Fruit fly (Drosophila melanogaster) whole organism, embryonic: ENCODE results near the gene Nepl20.

ENCODE experiments used
- Adf1 ChIP-seq: fragments of 200-800 bp; sonication (Bioruptor generic); IDR thresholded peaks from 2 replicates; pipeline ENCODE4 v1.3.6; 2022; ENCODE audit warnings: missing biosample characterization, missing genetic modification characterization
- Antp ChIP-seq: fragments of 200-800 bp; sonication (Bioruptor generic); optimal IDR thresholded peaks from 3 replicates; lab custom pipeline; 2016; ENCODE audit warnings: missing biosample characterization, missing genetic modification characterization
- Atf6 ChIP-seq: fragments of 200-800 bp; sonication (Bioruptor generic); IDR thresholded peaks from 2 replicates; pipeline ENCODE4 v1.3.6; 2022; ENCODE audit warnings: missing biosample characterization, missing genetic modification characterization
- BtbVII ChIP-seq: fragments of 200-800 bp; sonication (Bioruptor generic); optimal IDR thresholded peaks from 3 replicates; lab custom pipeline; 2017; ENCODE audit warnings: missing biosample characterization, mild to moderate bottlenecking, missing genetic modification characterization
- CG10274 ChIP-seq: fragments of 200-800 bp; sonication (Bioruptor generic); optimal IDR thresholded peaks from 3 replicates; lab custom pipeline; 2017; ENCODE audit warnings: missing biosample characterization, mild to moderate bottlenecking, missing genetic modification characterization
- CG1529 ChIP-seq: fragments of 200-800 bp; sonication (Bioruptor generic); optimal IDR thresholded peaks from 3 replicates; lab custom pipeline; 2018; ENCODE audit warnings: missing biosample characterization, missing genetic modification characterization
- CG15601 ChIP-seq: fragments of 200-800 bp; sonication (Bioruptor generic); optimal IDR thresholded peaks from 3 replicates; lab custom pipeline; 2019; ENCODE audit warnings: missing biosample characterization, mild to moderate bottlenecking, missing genetic modification characterization, moderate library complexity
- CG17612 ChIP-seq: fragments of 200-800 bp; sonication (Bioruptor generic); IDR thresholded peaks from 2 replicates; pipeline ENCODE4 v1.3.6; 2022; ENCODE audit warnings: missing biosample characterization, missing genetic modification characterization
- CG1792 ChIP-seq: fragments of 200-800 bp; sonication (Bioruptor generic); optimal IDR thresholded peaks from 2 replicates; lab custom pipeline; 2016; ENCODE audit warnings: missing biosample characterization, missing genetic modification characterization
- CG18262 ChIP-seq: fragments of 200-800 bp; optimal IDR thresholded peaks from 3 replicates; lab custom pipeline; 2019; ENCODE audit warnings: missing biosample characterization, mild to moderate bottlenecking, missing genetic modification characterization, moderate library complexity
- CG2712 ChIP-seq: fragments of 200-800 bp; optimal IDR thresholded peaks from 3 replicates; lab custom pipeline; 2019; ENCODE audit warnings: missing biosample characterization, mild to moderate bottlenecking, missing genetic modification characterization, moderate library complexity
- CG2889 ChIP-seq: fragments of 200-800 bp; sonication (Bioruptor generic); IDR thresholded peaks from 3 replicates; pipeline ENCODE4 v1.3.6; 2022; ENCODE audit warnings: missing biosample characterization, missing genetic modification characterization
- CG32532 ChIP-seq: fragments of 200-800 bp; sonication (Bioruptor generic); IDR thresholded peaks from 2 replicates; pipeline ENCODE4 v1.3.6; 2022; ENCODE audit warnings: missing biosample characterization, missing genetic modification characterization
- CG34376 ChIP-seq: fragments of 200-800 bp; sonication (Bioruptor generic); optimal IDR thresholded peaks from 2 replicates; lab custom pipeline; 2018; ENCODE audit warnings: missing biosample characterization, mild to moderate bottlenecking, missing genetic modification characterization
- CG3847 ChIP-seq: fragments of 200-800 bp; sonication (Bioruptor generic); IDR thresholded peaks from 2 replicates; pipeline ENCODE4 v1.3.6; 2022; ENCODE audit warnings: missing biosample characterization, missing genetic modification characterization
- CG42726 ChIP-seq: fragments of 200-800 bp; sonication (Bioruptor generic); IDR thresholded peaks from 2 replicates; pipeline ENCODE4 v1.3.6; 2022; ENCODE audit warnings: missing biosample characterization, missing genetic modification characterization; ENCODE audit not compliant: partially characterized antibody
- CG4360 ChIP-seq: fragments of 200-800 bp; sonication (Bioruptor generic); IDR thresholded peaks from 2 replicates; pipeline ENCODE4 v1.3.6; 2022; ENCODE audit warnings: missing biosample characterization, missing genetic modification characterization
- CG4617 ChIP-seq: fragments of 200-800 bp; sonication (Bioruptor generic); optimal IDR thresholded peaks from 3 replicates; lab custom pipeline; 2016; ENCODE audit warnings: missing biosample characterization, missing genetic modification characterization, borderline replicate concordance
- CG4854 ChIP-seq: fragments of 200-800 bp; sonication (Bioruptor generic); optimal IDR thresholded peaks from 2 replicates; lab custom pipeline; 2016; ENCODE audit warnings: missing biosample characterization, missing genetic modification characterization, inconsistent platforms
- CG5245 ChIP-seq: fragments of 200-800 bp; sonication (Bioruptor generic); optimal IDR thresholded peaks from 3 replicates; lab custom pipeline; 2016; ENCODE audit warnings: missing biosample characterization, missing genetic modification characterization
- CG6765 ChIP-seq: fragments of 200-800 bp; sonication (Bioruptor generic); optimal IDR thresholded peaks from 3 replicates; lab custom pipeline; 2017; ENCODE audit warnings: missing biosample characterization, mild to moderate bottlenecking, missing genetic modification characterization
- CG7271 ChIP-seq: fragments of 200-800 bp; sonication (Bioruptor generic); optimal IDR thresholded peaks from 2 replicates; lab custom pipeline; 2018; ENCODE audit warnings: missing biosample characterization, mild to moderate bottlenecking, missing genetic modification characterization, moderate library complexity
- CG7928 ChIP-seq: fragments of 200-800 bp; sonication (Bioruptor generic); optimal IDR thresholded peaks from 2 replicates; lab custom pipeline; 2017; ENCODE audit warnings: missing biosample characterization, mild to moderate bottlenecking, missing genetic modification characterization
- CG8089 ChIP-seq: fragments of 200-800 bp; sonication (Bioruptor generic); optimal IDR thresholded peaks from 3 replicates; lab custom pipeline; 2016; ENCODE audit warnings: missing biosample characterization, missing genetic modification characterization
- CG9215 ChIP-seq: fragments of 200-800 bp; sonication (Bioruptor generic); IDR thresholded peaks from 2 replicates; pipeline ENCODE4 v1.3.6; 2022; ENCODE audit warnings: missing biosample characterization, missing genetic modification characterization
- CG9817 ChIP-seq: fragments of 200-800 bp; sonication (Bioruptor generic); optimal IDR thresholded peaks from 2 replicates; lab custom pipeline; 2018; ENCODE audit warnings: missing biosample characterization, mild to moderate bottlenecking, missing genetic modification characterization, moderate library complexity
- ERR ChIP-seq: fragments of 200-800 bp; sonication (Bioruptor generic); optimal IDR thresholded peaks from 2 replicates; lab custom pipeline; 2016; ENCODE audit warnings: missing biosample characterization, missing genetic modification characterization
- Hr78 ChIP-seq, 2 experiments: fragments of 200-800 bp in 1 of 2; fragments of >200 bp in 1 of 2; sonication (Bioruptor generic) in 1 of 2; optimal IDR thresholded peaks; 2 replicates each; lab custom pipeline; 2017 to 2019; ENCODE audit warnings: missing biosample characterization in 2 of 2, missing genetic modification characterization in 2 of 2, mild to moderate bottlenecking in 1 of 2, moderate library complexity in 1 of 2
- Hsf ChIP-seq: fragments of 200-800 bp; sonication (Bioruptor generic); optimal IDR thresholded peaks from 3 replicates; lab custom pipeline; 2016; ENCODE audit warnings: missing biosample characterization, missing genetic modification characterization
- Jarid2 ChIP-seq: fragments of 200-800 bp; sonication (Bioruptor generic); optimal IDR thresholded peaks from 3 replicates; lab custom pipeline; 2017; ENCODE audit warnings: mild to moderate bottlenecking, missing biosample characterization, missing genetic modification reagents, missing genetic modification characterization
- Kr ChIP-seq: fragments of 200-800 bp; sonication (Bioruptor generic); optimal IDR thresholded peaks from 2 replicates; lab custom pipeline; 2017; ENCODE audit warnings: missing biosample characterization, mild to moderate bottlenecking, missing genetic modification characterization
- NC2β ChIP-seq: fragments of 200-800 bp; sonication (Bioruptor generic); optimal IDR thresholded peaks from 2 replicates; lab custom pipeline; 2016; ENCODE audit warnings: missing biosample characterization, missing genetic modification characterization
- Nf-YC ChIP-seq: fragments of 200-800 bp; optimal IDR thresholded peaks from 3 replicates; lab custom pipeline; 2019; ENCODE audit warnings: missing biosample characterization, mild to moderate bottlenecking, missing genetic modification characterization, moderate library complexity
- Sry-β ChIP-seq: fragments of 200-800 bp; sonication (Bioruptor generic); optimal IDR thresholded peaks from 2 replicates; lab custom pipeline; 2018; ENCODE audit warnings: missing biosample characterization, mild to moderate bottlenecking, missing genetic modification characterization, moderate library complexity
- az2 ChIP-seq: fragments of 200-800 bp; sonication (Bioruptor generic); optimal IDR thresholded peaks from 3 replicates; lab custom pipeline; 2016; ENCODE audit warnings: missing biosample characterization, missing genetic modification characterization
- chm ChIP-seq: fragments of 200-800 bp; sonication (Bioruptor generic); IDR thresholded peaks from 2 replicates; pipeline ENCODE4 v1.3.6; 2022; ENCODE audit warnings: missing biosample characterization, missing genetic modification characterization
- chn ChIP-seq: fragments of 200-800 bp; sonication (Bioruptor generic); optimal IDR thresholded peaks from 2 replicates; lab custom pipeline; 2016; ENCODE audit warnings: missing biosample characterization, missing genetic modification characterization
- eve ChIP-seq, 2 experiments: fragments of >200 bp; optimal IDR thresholded peaks; 2 replicates each; lab custom pipeline; 2017; ENCODE audit warnings: missing biosample characterization in 2 of 2, missing genetic modification characterization in 2 of 2
- gce ChIP-seq: fragments of 200-800 bp; sonication (Bioruptor generic); IDR thresholded peaks from 3 replicates; pipeline ENCODE4 v1.3.6; 2022; ENCODE audit warnings: missing biosample characterization, missing genetic modification characterization
- gcm ChIP-seq: fragments of 200-800 bp; sonication (Bioruptor generic); optimal IDR thresholded peaks from 2 replicates; lab custom pipeline; 2019; ENCODE audit warnings: missing biosample characterization, mild to moderate bottlenecking, missing genetic modification characterization, moderate library complexity
- gfzf ChIP-seq: fragments of 200-800 bp; sonication (Bioruptor generic); optimal IDR thresholded peaks from 2 replicates; lab custom pipeline; 2016; ENCODE audit warnings: missing biosample characterization, mild to moderate bottlenecking, missing genetic modification characterization, moderate library complexity
- kah ChIP-seq: fragments of 200-800 bp; sonication (Bioruptor generic); optimal IDR thresholded peaks from 2 replicates; lab custom pipeline; 2018; ENCODE audit warnings: missing biosample characterization, mild to moderate bottlenecking, missing genetic modification characterization
- nau ChIP-seq: fragments of 200-800 bp; sonication (Bioruptor generic); optimal IDR thresholded peaks from 3 replicates; lab custom pipeline; 2017; ENCODE audit warnings: missing biosample characterization, mild to moderate bottlenecking, missing genetic modification characterization, missing genetic modification reagents
- org-1 ChIP-seq: fragments of 200-800 bp; sonication (Bioruptor generic); optimal IDR thresholded peaks from 2 replicates; lab custom pipeline; 2017; ENCODE audit warnings: missing biosample characterization, missing genetic modification characterization
- prd ChIP-seq, 3 experiments: fragments of >200 bp in 2 of 3; fragments of 200-800 bp in 1 of 3; sonication (Bioruptor generic) in 1 of 3; optimal IDR thresholded peaks in 2 of 3; IDR thresholded peaks in 1 of 3; 2 replicates in 2 of 3; 3 replicates in 1 of 3; pipeline versions ENCODE4 v1.3.6 to Lab custom; 2017 to 2022; ENCODE audit warnings: missing biosample characterization in 1 of 3, missing genetic modification characterization in 1 of 3
- run ChIP-seq: fragments of 200-800 bp; sonication (Bioruptor generic); optimal IDR thresholded peaks from 3 replicates; lab custom pipeline; 2018; ENCODE audit warnings: missing biosample characterization, mild to moderate bottlenecking, missing genetic modification characterization
- salm ChIP-seq: fragments of 200-800 bp; sonication (Bioruptor generic); optimal IDR thresholded peaks from 2 replicates; lab custom pipeline; 2018; ENCODE audit warnings: missing biosample characterization, mild to moderate bottlenecking, missing genetic modification characterization
- schlank ChIP-seq: fragments of 200-800 bp; sonication (Bioruptor generic); optimal IDR thresholded peaks from 2 replicates; lab custom pipeline; 2018; ENCODE audit warnings: missing biosample characterization, mild to moderate bottlenecking, missing genetic modification characterization
- seq ChIP-seq: fragments of 200-800 bp; sonication (Bioruptor generic); IDR thresholded peaks from 2 replicates; pipeline ENCODE4 v1.3.6; 2022; ENCODE audit warnings: missing biosample characterization, missing genetic modification characterization
- tin ChIP-seq: fragments of 200-800 bp; sonication (Bioruptor generic); optimal IDR thresholded peaks from 3 replicates; lab custom pipeline; 2016; ENCODE audit warnings: missing biosample characterization, missing genetic modification characterization

Nepl20 gene

DNA sequence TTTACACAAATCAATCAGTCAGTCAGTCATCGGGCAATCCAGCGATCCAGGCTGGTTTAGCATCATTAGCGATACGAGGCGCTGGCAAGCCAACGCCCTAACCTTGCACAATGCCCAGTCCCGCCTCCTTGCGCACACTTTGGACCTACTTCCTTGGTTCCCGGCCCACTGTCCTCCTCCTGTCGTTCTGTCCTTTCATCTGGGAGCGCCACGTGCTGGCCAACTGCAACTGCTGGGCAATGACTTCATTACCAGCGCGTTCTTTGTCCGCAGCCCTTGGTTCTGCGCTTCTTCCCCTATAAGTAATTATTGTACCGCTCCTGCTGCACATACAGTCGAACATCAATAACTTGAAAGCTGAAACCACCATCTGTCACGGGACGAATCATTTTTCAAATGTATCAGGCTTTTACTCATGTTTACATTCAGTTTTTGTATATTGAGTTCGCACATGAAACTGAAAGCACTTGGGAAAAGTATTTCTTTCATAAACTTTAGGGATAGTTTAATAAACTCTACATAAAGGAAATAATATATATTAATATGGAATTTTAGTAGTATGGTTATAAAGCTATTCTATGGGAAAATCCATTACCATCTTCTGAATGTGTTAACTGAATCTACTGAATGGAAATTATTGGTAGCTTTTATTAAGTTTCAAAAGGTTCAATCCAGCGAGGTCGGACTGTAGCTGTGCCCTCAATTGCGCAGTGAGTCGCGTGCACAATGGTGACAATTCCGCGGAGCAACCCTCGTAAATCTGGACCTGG is 32.9 kb upstream of the Nepl20 start (continued):
- TF ChIP-seq CG4617 (GFP tag; lab: Kevin White, UChicago) = no peak
- TF ChIP-seq CG18262 (tag; lab: Kevin White, UChicago) = peak; percentile 59
- no peak for TF ChIP-seq org-1 (GFP tag; lab: Kevin White, UChicago)
- TF ChIP-seq CG9215 (GFP tag; lab: Robert Waterston, UW) = no peak
- TF ChIP-seq az2 = peak; percentile 15
- no peak for TF ChIP-seq seq (GFP tag; lab: Robert Waterston, UW)
- TF ChIP-seq ERR (GFP tag; lab: Kevin White, UChicago) = no peak
- TF ChIP-seq CG3847 (GFP tag; lab: Robert Waterston, UW) = no peak
- no peak for TF ChIP-seq kah
- no peak for TF ChIP-seq CG9817 (tag; lab: Kevin White, UChicago)
- TF ChIP-seq chn = no peak
- no peak for TF ChIP-seq CG42726 (GFP tag; lab: Robert Waterston, UW)
- no peak for TF ChIP-seq CG2889 (GFP tag; lab: Robert Waterston, UW)
- no peak for TF ChIP-seq eve (GFP tag; optimal IDR thresholded peaks at IDR 0.05; lab: Kevin White, UChicago)
- TF ChIP-seq Adf1 (GFP tag; lab: Robert Waterston, UW) = no peak
- TF ChIP-seq CG8089 (GFP tag; lab: Kevin White, UChicago) = no peak
- TF ChIP-seq gcm (GFP tag; lab: Kevin White, UChicago) = no peak
- no peak for TF ChIP-seq CG1792
- TF ChIP-seq Atf6 (GFP tag; lab: Robert Waterston, UW) = no peak
- no peak for TF ChIP-seq BtbVII (GFP tag; lab: Kevin White, UChicago)
- TF ChIP-seq Kr (GFP tag; lab: Kevin White, UChicago) = no peak
- no peak for TF ChIP-seq Sry-β (GFP tag; lab: Kevin White, UChicago)
- TF ChIP-seq CG2712 (tag; lab: Kevin White, UChicago) = peak; percentile 24
- TF ChIP-seq salm (tag; lab: Kevin White, UChicago) = no peak
- TF ChIP-seq NC2β (GFP tag; lab: Kevin White, UChicago) = no peak
- no peak for TF ChIP-seq gce (GFP tag; lab: Robert Waterston, UW)
- TF ChIP-seq Hr78 (GFP tag; optimal IDR thresholded peaks at IDR 0.05; lab: Kevin White, UChicago) = no peak
- peak; percentile 15 for TF ChIP-seq CG15601 (tag; lab: Kevin White, UChicago)
- no peak for TF ChIP-seq Nf-YC (tag; lab: Kevin White, UChicago)
- TF ChIP-seq Hsf = no peak
- no peak for TF ChIP-seq nau
- no peak for TF ChIP-seq Antp (GFP tag; lab: Kevin White, UChicago)
- TF ChIP-seq CG6765 = no peak
- TF ChIP-seq CG4854 = no peak
- no peak for TF ChIP-seq prd (optimal IDR thresholded peaks at IDR 0.05; lab: Kevin White, UChicago)
- TF ChIP-seq prd (GFP tag; IDR thresholded peaks at IDR 0.05; lab: Robert Waterston, UW) = no peak
- no peak for TF ChIP-seq chm (GFP tag; lab: Robert Waterston, UW)
- TF ChIP-seq CG4360 (GFP tag; lab: Robert Waterston, UW) = no peak
- TF ChIP-seq CG10274 = no peak
- no peak for TF ChIP-seq gfzf (GFP tag; lab: Kevin White, UChicago)
- no peak for TF ChIP-seq CG32532 (GFP tag; lab: Robert Waterston, UW)
- no peak for TF ChIP-seq CG17612
- no peak for TF ChIP-seq CG7271 (tag; lab: Kevin White, UChicago)
- no peak for TF ChIP-seq schlank (tag; lab: Kevin White, UChicago)
- TF ChIP-seq run (tag; lab: Kevin White, UChicago) = no peak
- no peak for TF ChIP-seq Jarid2 (GFP tag; lab: Kevin White, UChicago)
- TF ChIP-seq CG5245 = no peak
- no peak for TF ChIP-seq CG34376 (GFP tag; lab: Kevin White, UChicago)
- TF ChIP-seq CG1529 (GFP tag; lab: Kevin White, UChicago) = peak; percentile 3
- no peak for TF ChIP-seq CG7928 (GFP tag; lab: Kevin White, UChicago)
- no peak for TF ChIP-seq tin (GFP tag; lab: Kevin White, UChicago)
